Fruit fly (Drosophila melanogaster) Kc167 (cell line): Measurements from ENCODE around the gene CG9471.

Experiments
- h ChIP-seq: fragments of >200 bp; optimal IDR thresholded peaks from 3 replicates; lab custom pipeline; 2018; ENCODE audit warnings: missing external identifiers
- insv ChIP-seq: fragments of >200 bp; optimal IDR thresholded peaks from 3 replicates; lab custom pipeline; 2018; ENCODE audit warnings: missing external identifiers
- psq ChIP-seq: fragments of >200 bp; optimal IDR thresholded peaks from 2 replicates; lab custom pipeline; 2017; ENCODE audit warnings: missing external identifiers

DNA sequence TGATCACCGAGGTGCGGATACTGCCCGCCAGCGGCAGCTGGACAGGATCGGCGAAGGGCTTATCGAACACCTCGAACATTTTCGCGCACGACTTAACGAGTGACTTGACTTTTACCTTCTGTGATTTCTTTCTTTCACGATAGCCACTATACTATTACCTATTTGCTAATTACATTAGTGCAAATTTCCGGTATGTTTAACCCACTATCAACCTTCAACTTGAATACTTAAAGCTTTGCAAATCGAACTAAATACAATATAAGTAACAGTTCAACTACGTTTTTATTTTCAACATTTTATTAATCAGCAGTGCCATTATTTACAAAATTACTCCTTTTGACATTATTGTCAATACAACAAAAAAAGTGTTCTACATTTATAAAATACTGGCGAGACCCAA is 45.5 kb upstream of the CG9471 start, which contains the start of gene CG16904:
- TF ChIP-seq psq (lab: Kevin White, UChicago), result no peak
- TF ChIP-seq insv (lab: Kevin White, UChicago), result no peak
- no peak for TF ChIP-seq h (lab: Kevin White, UChicago)
